Worm (Caenorhabditis elegans): ENCODE results near the gene Y66D12A.1.

Y66D12A.1 gene

ce11 chrIII:11589311-11589710 is 18.7 kb upstream of the Y66D12A.1 start:
- no peak for TF ChIP-seq unc-62 (GFP tag; optimal IDR thresholded peaks at IDR 0.05)
- no peak for TF ChIP-seq mbf-1 (tag; optimal IDR thresholded peaks at IDR 0.05)
- TF ChIP-seq nhr-25 (tag; optimal IDR thresholded peaks at IDR 0.05): no peak
- TF ChIP-seq R02D3.7 (tag; optimal IDR thresholded peaks at IDR 0.05): no peak
- TF ChIP-seq skn-1 (tag; optimal IDR thresholded peaks at IDR 0.05): no peak
- no peak for TF ChIP-seq lin-13 (GFP tag; optimal IDR thresholded peaks at IDR 0.05)
- no peak for TF ChIP-seq lsy-2 (tag; optimal IDR thresholded peaks at IDR 0.05)
- no peak for TF ChIP-seq sem-4 (tag; optimal IDR thresholded peaks at IDR 0.05)
- no peak for TF ChIP-seq elt-1 (tag; optimal IDR thresholded peaks at IDR 0.05)
- TF ChIP-seq C34F6.9 (tag; optimal IDR thresholded peaks at IDR 0.05): no peak
- TF ChIP-seq sma-3 (GFP tag; optimal IDR thresholded peaks at IDR 0.05): no peak

- TF ChIP-seq snpc-4 (tag; optimal IDR thresholded peaks at IDR 0.05) (no peak), Y55F3AM.14 (GFP tag; optimal IDR thresholded peaks at IDR 0.05) (no peak), ztf-11 (tag; optimal IDR thresholded peaks at IDR 0.05) (no peak), lsy-2 (tag; optimal IDR thresholded peaks at IDR 0.05) (no peak), mdl-1 (tag; optimal IDR thresholded peaks at IDR 0.05) (no peak), C34F6.9 (tag; optimal IDR thresholded peaks at IDR 0.05) (no peak), zag-1 (tag; optimal IDR thresholded peaks at IDR 0.05) (no peak), lin-11 (tag; optimal IDR thresholded peaks at IDR 0.05) (no peak), nhr-25 (tag; optimal IDR thresholded peaks at IDR 0.05) (no peak), nhr-129 (tag; optimal IDR thresholded peaks at IDR 0.05) (no peak), elt-1 (tag; optimal IDR thresholded peaks at IDR 0.05) (no peak), egl-27 (tag; optimal IDR thresholded peaks at IDR 0.05) (no peak), skn-1 (tag; optimal IDR thresholded peaks at IDR 0.05) (no peak), nhr-11 (tag; optimal IDR thresholded peaks at IDR 0.05) (no peak)
Observed at ce11 chrIII:11590255-11590654, 17.7 kb upstream of the Y66D12A.1 start.

- TF ChIP-seq unc-39 (tag; optimal IDR thresholded peaks at IDR 0.05) (no peak), nhr-77 (tag; optimal IDR thresholded peaks at IDR 0.05) (no peak), nhr-10 (tag; optimal IDR thresholded peaks at IDR 0.05) (no peak), lsy-2 (tag; optimal IDR thresholded peaks at IDR 0.05) (no peak), unc-55 (GFP tag; optimal IDR thresholded peaks at IDR 0.05) (no peak), skn-1 (tag; optimal IDR thresholded peaks at IDR 0.05) (no peak), lin-11 (tag; optimal IDR thresholded peaks at IDR 0.05) (no peak), ama-1 (optimal IDR thresholded peaks at IDR 0.05) (no peak), lin-13 (GFP tag; optimal IDR thresholded peaks at IDR 0.05) (no peak), elt-1 (tag; optimal IDR thresholded peaks at IDR 0.05) (no peak), lin-39 (tag; optimal IDR thresholded peaks at IDR 0.05) (no peak), elt-3 (tag; optimal IDR thresholded peaks at IDR 0.05) (no peak), nhr-21 (tag; optimal IDR thresholded peaks at IDR 0.05) (no peak), ztf-1 (GFP tag; conservative IDR thresholded peaks at IDR 0.05) (no peak), mab-5 (tag; optimal IDR thresholded peaks at IDR 0.05) (no peak), ceh-16 (tag; optimal IDR thresholded peaks at IDR 0.05) (no peak), egl-27 (tag; optimal IDR thresholded peaks at IDR 0.05) (no peak), nhr-12 (tag; optimal IDR thresholded peaks at IDR 0.05) (no peak)
Observed at ce11 chrIII:11592096-11592495, 15.9 kb upstream of the Y66D12A.1 start.

ce11 chrIII:11609568-11609967 is 1.6 kb downstream of the Y66D12A.1 start, which contains the start of gene Y66D12A.30:
Gene Y66D12A.30 (plus strand): TSS chrIII:11609868.
- TF ChIP-seq mbf-1 (tag; optimal IDR thresholded peaks at IDR 0.05) (no peak), aly-2 (tag; optimal IDR thresholded peaks at IDR 0.05) (no peak), nhr-10 (tag; optimal IDR thresholded peaks at IDR 0.05) (no peak), unc-55 (GFP tag; optimal IDR thresholded peaks at IDR 0.05) (no peak), ceh-16 (tag; optimal IDR thresholded peaks at IDR 0.05) (no peak), skn-1 (tag; optimal IDR thresholded peaks at IDR 0.05) (no peak), R02D3.7 (tag; optimal IDR thresholded peaks at IDR 0.05) (no peak), alr-1 (tag; optimal IDR thresholded peaks at IDR 0.05) (no peak), blmp-1 (tag; optimal IDR thresholded peaks at IDR 0.05; ENCODE audit: insufficient read depth) (no peak), ztf-4 (tag; optimal IDR thresholded peaks at IDR 0.05) (no peak), nhr-12 (tag; optimal IDR thresholded peaks at IDR 0.05) (no peak), C34F6.9 (tag; optimal IDR thresholded peaks at IDR 0.05) (no peak), nhr-77 (tag; optimal IDR thresholded peaks at IDR 0.05) (no peak)

Data from whole organism, L2 larva.